In genomic region chrX:16800530-16801027, dm6 we compare ENCODE assay signal across 3 fruit fly cellular contexts.
TF ChIP-seq lines count a peak whose summit lies in the region.

CG9132 (minus strand) TSS chrX:16800710.
CG4789 (plus strand) TSS chrX:16800930.

- no peak for TF ChIP-seq CTCF in whole organism, embryonic (GFP tag; optimal IDR thresholded peaks at IDR 0.05; lab: Kevin White, UChicago)

TF ChIP-seq in whole organism, embryonic, 481 proteins besides CTCF, POLR2A, EP300 and RAD21 (continues in another document):
- no peak for TF ChIP-seq CG4707 (GFP tag; optimal IDR thresholded peaks at IDR 0.05; lab: Kevin White, UChicago)
- TF ChIP-seq CG14050 (GFP tag; IDR thresholded peaks at IDR 0.05; lab: Robert Waterston, UW): no peak
- no peak for TF ChIP-seq CG15479 (GFP tag; optimal IDR thresholded peaks at IDR 0.05; lab: Kevin White, UChicago)
- TF ChIP-seq CG2678 (tag; optimal IDR thresholded peaks at IDR 0.05; lab: Kevin White, UChicago): no peak
- peak; percentile 30 for TF ChIP-seq CG15514 (GFP tag; optimal IDR thresholded peaks at IDR 0.05; lab: Kevin White, UChicago)
- TF ChIP-seq CG12659 (GFP tag; optimal IDR thresholded peaks at IDR 0.05; lab: Kevin White, UChicago): peak; percentile 22
- no peak for TF ChIP-seq nmo (GFP tag; optimal IDR thresholded peaks at IDR 0.05; lab: Kevin White, UChicago)
- peak; percentile 51 for TF ChIP-seq stwl (tag; optimal IDR thresholded peaks at IDR 0.05; lab: Kevin White, UChicago)
- TF ChIP-seq Oaz (GFP tag; IDR thresholded peaks at IDR 0.05; lab: Robert Waterston, UW): no peak
- TF ChIP-seq E2f2 (GFP tag; IDR thresholded peaks at IDR 0.05; lab: Robert Waterston, UW): peak; percentile 37; the same call in 1 of the 2 replicates
- TF ChIP-seq Side (GFP tag; optimal IDR thresholded peaks at IDR 0.05; lab: Kevin White, UChicago): no peak
- TF ChIP-seq phol (tag; optimal IDR thresholded peaks at IDR 0.05; lab: Kevin White, UChicago): peak; percentile 4
- peak; percentile 57; the same call in 3 of the 4 replicates for TF ChIP-seq Dll (GFP tag; IDR thresholded peaks at IDR 0.05; lab: Robert Waterston, UW; ENCODE audit: partially characterized antibody)
- TF ChIP-seq ssp (GFP tag; IDR thresholded peaks at IDR 0.05; lab: Robert Waterston, UW): no peak
- peak; percentile 11 for TF ChIP-seq CG2712 (tag; optimal IDR thresholded peaks at IDR 0.05; lab: Kevin White, UChicago)
- peak; percentile 28 for TF ChIP-seq Sin3A (optimal IDR thresholded peaks at IDR 0.05; lab: Kevin White, UChicago)
- no peak for TF ChIP-seq pum (GFP tag; optimal IDR thresholded peaks at IDR 0.05; lab: Kevin White, UChicago)
- peak; percentile 48 for TF ChIP-seq pzg (GFP tag; optimal IDR thresholded peaks at IDR 0.05; lab: Kevin White, UChicago)
- peak; percentile 32; the same call in 1 of the 2 replicates for TF ChIP-seq MBD-R2 (GFP tag; IDR thresholded peaks at IDR 0.05; lab: Robert Waterston, UW)
- peak; percentile 61 for TF ChIP-seq BEAF-32 (GFP tag; optimal IDR thresholded peaks at IDR 0.05; lab: Kevin White, UChicago)
- TF ChIP-seq zfh2 (GFP tag; optimal IDR thresholded peaks at IDR 0.05; lab: Kevin White, UChicago): no peak
- peak; percentile 2 for TF ChIP-seq CG10267 (tag; optimal IDR thresholded peaks at IDR 0.05; lab: Kevin White, UChicago)
- TF ChIP-seq CG6272 (GFP tag; IDR thresholded peaks at IDR 0.05; lab: Robert Waterston, UW): no peak
- TF ChIP-seq CG2116 (GFP tag; optimal IDR thresholded peaks at IDR 0.05; lab: Kevin White, UChicago): peak; percentile 34
- 0 out of 3 replicates have a peak, but pooled peaks have one; percentile 17 for TF ChIP-seq CG17361 (GFP tag; IDR thresholded peaks at IDR 0.05; lab: Robert Waterston, UW)
- peak; percentile 8 for TF ChIP-seq Sry-δ (GFP tag; optimal IDR thresholded peaks at IDR 0.05; lab: Kevin White, UChicago)
- peak; percentile 24; the same call in 1 of the 2 replicates for TF ChIP-seq Scr (GFP tag; IDR thresholded peaks at IDR 0.05; lab: Robert Waterston, UW; ENCODE audit: partially characterized antibody)
- no peak for TF ChIP-seq maf-S (GFP tag; optimal IDR thresholded peaks at IDR 0.05; lab: Kevin White, UChicago)
- TF ChIP-seq knrl (GFP tag; IDR thresholded peaks at IDR 0.05; lab: Robert Waterston, UW; ENCODE audit: partially characterized antibody): 0 out of 3 replicates have a peak, but pooled peaks have one; percentile 31

TF ChIP-seq in whole organism, prepupa, 60 proteins besides CTCF, POLR2A, EP300 and RAD21:
- 0 out of 2 replicates have a peak, but pooled peaks have one; percentile 0 for TF ChIP-seq Gug (GFP tag; IDR thresholded peaks at IDR 0.05; lab: Robert Waterston, UW)
- TF ChIP-seq CG11294 (GFP tag; IDR thresholded peaks at IDR 0.05; lab: Robert Waterston, UW): no peak

TF ChIP-seq in whole organism, wandering third instar larva, 38 proteins besides CTCF, POLR2A, EP300 and RAD21:
- TF ChIP-seq Rel (GFP tag; optimal IDR thresholded peaks at IDR 0.05; lab: Kevin White, UChicago) (no peak), Rel (tag; optimal IDR thresholded peaks at IDR 0.05; lab: Kevin White, UChicago) (peak; percentile 11), h (GFP tag; optimal IDR thresholded peaks at IDR 0.05; lab: Kevin White, UChicago) (no peak)
TF ChIP-seq in whole organism, wandering third instar larva: peak in this region for 1.

Comparison
In these comparisons a context has a peak if more than half of its experiments do, and no peak if none do; other contexts are left out.
1. Of the 7 proteins assayed by ChIP-seq in both whole organism, embryonic and whole organism, prepupa: peak only in whole organism, embryonic: none; only in whole organism, prepupa: Gug; in both: none; in neither: 6.